Worm (Caenorhabditis elegans) whole organism, young adult: ENCODE measurements around the gene rpn-6.2.

Source experiments
- B0336.3 ChIP-seq: fragments of 200-800 bp; sonication (Bioruptor generic); IDR thresholded peaks from 2 replicates; pipeline ENCODE4 v1.3.6; 2022; ENCODE audit warnings: missing genetic modification characterization, missing compliant biosample characterization
- D2030.7 ChIP-seq: fragments of 200-800 bp; sonication (Bioruptor generic); IDR thresholded peaks from 2 replicates; pipeline ENCODE4 v1.3.6; 2022; ENCODE audit warnings: missing genetic modification reagents, missing genetic modification characterization, missing compliant biosample characterization
- F10E7.11 ChIP-seq: sonication (generic microtip); optimal IDR thresholded peaks from 2 replicates; lab custom pipeline; 2017; ENCODE audit warnings: mild to moderate bottlenecking, missing genetic modification characterization, moderate library complexity, missing compliant biosample characterization
- F22D6.2 ChIP-seq: sonication (generic microtip); optimal IDR thresholded peaks from 2 replicates; lab custom pipeline; 2016; ENCODE audit warnings: mild to moderate bottlenecking, missing genetic modification characterization, missing compliant biosample characterization
- F23B12.7 ChIP-seq: sonication (generic microtip); optimal IDR thresholded peaks from 2 replicates; lab custom pipeline; 2017; ENCODE audit warnings: missing genetic modification characterization, mild to moderate bottlenecking, missing compliant biosample characterization, antibody characterized with exemption, moderate library complexity; ENCODE audit not compliant: insufficient read depth
- F37B4.10 ChIP-seq: fragments of 200-800 bp; sonication (Bioruptor generic); IDR thresholded peaks from 2 replicates; pipeline ENCODE4 v1.3.6; 2022; ENCODE audit warnings: missing genetic modification characterization, missing compliant biosample characterization
- T26A5.8 ChIP-seq: sonication (generic microtip); optimal IDR thresholded peaks from 2 replicates; lab custom pipeline; 2016; ENCODE audit warnings: missing genetic modification characterization, missing compliant biosample characterization
- Y53G8AR.9 ChIP-seq: fragments of 200-800 bp; sonication (Bioruptor generic); conservative IDR thresholded peaks from 2 replicates; pipeline ENCODE4 v1.3.6; 2022; ENCODE audit warnings: missing genetic modification reagents, missing genetic modification characterization, missing compliant biosample characterization
- Y56A3A.18 ChIP-seq: fragments of 200-800 bp; sonication (Bioruptor generic); IDR thresholded peaks from 2 replicates; pipeline ENCODE4 v1.3.6; 2022; ENCODE audit warnings: missing genetic modification reagents, missing genetic modification characterization, missing compliant biosample characterization
- Y79H2A.3 ChIP-seq: fragments of 200-800 bp; sonication (Bioruptor generic); conservative IDR thresholded peaks from 2 replicates; pipeline ENCODE4 v1.3.6; 2022; ENCODE audit warnings: missing genetic modification reagents, missing genetic modification characterization, missing compliant biosample characterization
- Y95B8A.8 ChIP-seq: fragments of 200-800 bp; sonication (Bioruptor generic); IDR thresholded peaks from 2 replicates; pipeline ENCODE4 v1.3.6; 2022; ENCODE audit warnings: missing genetic modification reagents, missing genetic modification characterization, missing compliant biosample characterization
- ama-1 ChIP-seq, 3 experiments: fragments of 150-350 bp in 1 of 3; sonication (generic microtip) in 2 of 3; optimal IDR thresholded peaks; 2 replicates each; lab custom pipeline; 2014 to 2018; ENCODE audit warnings: missing biosample characterization in 2 of 3, missing genetic modification characterization in 2 of 3, missing genetic modification reagents in 2 of 3
- atf-7 ChIP-seq: sonication (generic microtip); optimal IDR thresholded peaks from 2 replicates; lab custom pipeline; 2017; ENCODE audit warnings: mild to moderate bottlenecking, missing genetic modification characterization, missing compliant biosample characterization
- athp-1 ChIP-seq: sonication (generic microtip); optimal IDR thresholded peaks from 2 replicates; lab custom pipeline; 2017; ENCODE audit warnings: mild to moderate bottlenecking, missing genetic modification characterization, missing compliant biosample characterization
- bed-2 ChIP-seq: fragments of 200-800 bp; sonication (Bioruptor generic); IDR thresholded peaks from 2 replicates; pipeline ENCODE4 v1.3.6; 2022; ENCODE audit warnings: missing genetic modification reagents, missing genetic modification characterization, missing compliant biosample characterization
- cebp-1 ChIP-seq, 2 experiments: fragments of 200-800 bp in 1 of 2; sonication (Bioruptor generic) in 1 of 2; sonication (generic microtip) in 1 of 2; IDR thresholded peaks in 1 of 2; optimal IDR thresholded peaks in 1 of 2; 2 replicates each; pipeline versions ENCODE4 v1.3.6 to Lab custom; 2017 to 2022; ENCODE audit warnings: missing compliant biosample characterization in 2 of 2, missing genetic modification characterization in 2 of 2, mild to moderate bottlenecking in 1 of 2, missing genetic modification reagents in 1 of 2, moderate library complexity in 1 of 2
- ceh-40 ChIP-seq: fragments of 200-800 bp; sonication (Bioruptor generic); IDR thresholded peaks from 2 replicates; pipeline ENCODE4 v1.3.6; 2022; ENCODE audit warnings: missing genetic modification characterization, missing compliant biosample characterization
- die-1 ChIP-seq: sonication (generic microtip); optimal IDR thresholded peaks from 2 replicates; lab custom pipeline; 2016; ENCODE audit warnings: missing genotype, mild to moderate bottlenecking, missing genetic modification characterization, missing compliant biosample characterization
- dox-1 ChIP-seq: fragments of 200-800 bp; sonication (Bioruptor generic); IDR thresholded peaks from 2 replicates; pipeline ENCODE4 v1.3.6; 2022; ENCODE audit warnings: missing genetic modification reagents, missing genetic modification characterization, missing compliant biosample characterization
- dpff-1 ChIP-seq: sonication (generic microtip); optimal IDR thresholded peaks from 2 replicates; lab custom pipeline; 2017; ENCODE audit warnings: mild to moderate bottlenecking, missing genetic modification characterization, missing compliant biosample characterization
- egl-18 ChIP-seq: fragments of 200-800 bp; sonication (Bioruptor generic); IDR thresholded peaks from 2 replicates; pipeline ENCODE4 v1.3.6; 2022; ENCODE audit warnings: missing genetic modification reagents, missing genetic modification characterization, missing compliant biosample characterization
- ekl-4 ChIP-seq: fragments of 200-800 bp; sonication (Bioruptor generic); IDR thresholded peaks from 2 replicates; pipeline ENCODE4 v1.3.6; 2022; ENCODE audit warnings: missing genetic modification reagents, missing genetic modification characterization, missing compliant biosample characterization
- hrde-1 ChIP-seq: sonication (generic microtip); optimal IDR thresholded peaks from 2 replicates; lab custom pipeline; 2016; ENCODE audit warnings: missing genetic modification characterization, mild to moderate bottlenecking, missing compliant biosample characterization, moderate library complexity, missing genotype, missing genetic modification reagents, borderline replicate concordance
- hsf-1 ChIP-seq: fragments of 200-800 bp; sonication (Bioruptor generic); IDR thresholded peaks from 2 replicates; pipeline ENCODE4 v1.3.6; 2022; ENCODE audit warnings: missing genetic modification reagents, missing genetic modification characterization, missing compliant biosample characterization
- let-607 ChIP-seq, 2 experiments: fragments of 200-800 bp in 1 of 2; sonication (Bioruptor generic) in 1 of 2; sonication (generic microtip) in 1 of 2; optimal IDR thresholded peaks; 2 replicates each; lab custom pipeline; 2016 to 2018; ENCODE audit warnings: mild to moderate bottlenecking in 2 of 2, missing compliant biosample characterization in 2 of 2, missing genetic modification characterization in 2 of 2, moderate library complexity in 2 of 2, missing genotype in 1 of 2
- lin-35 ChIP-seq, 3 experiments: fragments of 150-350 bp in 2 of 3; sonication (generic microtip) in 1 of 3; optimal IDR thresholded peaks; 2 replicates each; lab custom pipeline; 2014 to 2018; ENCODE audit warnings: missing biosample characterization in 3 of 3, missing genetic modification characterization in 3 of 3, missing genetic modification reagents in 3 of 3
- lin-54 ChIP-seq: fragments of 200-800 bp; sonication (Bioruptor generic); optimal IDR thresholded peaks from 2 replicates; lab custom pipeline; 2018; ENCODE audit warnings: mild to moderate bottlenecking, missing genetic modification characterization, missing compliant biosample characterization
- lir-1 ChIP-seq: fragments of 200-800 bp; sonication (Bioruptor generic); conservative IDR thresholded peaks from 2 replicates; pipeline ENCODE4 v1.3.6; 2022; ENCODE audit warnings: missing genetic modification reagents, missing genetic modification characterization, missing compliant biosample characterization
- madf-3 ChIP-seq: fragments of 200-800 bp; sonication (Bioruptor generic); IDR thresholded peaks from 2 replicates; pipeline ENCODE4 v1.3.6; 2022; ENCODE audit warnings: missing genetic modification reagents, missing genetic modification characterization, missing compliant biosample characterization
- madf-6 ChIP-seq: fragments of 200-800 bp; sonication (Bioruptor generic); IDR thresholded peaks from 2 replicates; pipeline ENCODE4 v1.3.6; 2022; ENCODE audit warnings: missing genetic modification reagents, missing genetic modification characterization, missing compliant biosample characterization
- mcd-1 ChIP-seq: fragments of 200-800 bp; sonication (Bioruptor generic); IDR thresholded peaks from 2 replicates; pipeline ENCODE4 v1.3.6; 2022; ENCODE audit warnings: missing genetic modification reagents, missing genetic modification characterization, missing compliant biosample characterization
- mel-28 ChIP-seq: sonication (generic microtip); optimal IDR thresholded peaks from 2 replicates; lab custom pipeline; 2016; ENCODE audit warnings: borderline replicate concordance, mild to moderate bottlenecking, missing genetic modification characterization, missing compliant biosample characterization
- nfyb-1 ChIP-seq: fragments of 200-800 bp; sonication (Bioruptor generic); IDR thresholded peaks from 2 replicates; pipeline ENCODE4 v1.3.6; 2022; ENCODE audit warnings: missing genetic modification reagents, missing genetic modification characterization, missing compliant biosample characterization
- nhr-120 ChIP-seq: fragments of 200-800 bp; sonication (Bioruptor generic); IDR thresholded peaks from 2 replicates; pipeline ENCODE4 v1.3.6; 2022; ENCODE audit warnings: missing genetic modification characterization, missing compliant biosample characterization
- nhr-90 ChIP-seq: sonication (generic microtip); optimal IDR thresholded peaks from 2 replicates; lab custom pipeline; 2016; ENCODE audit warnings: missing genotype, mild to moderate bottlenecking, missing genetic modification characterization, missing compliant biosample characterization
- repo-1 ChIP-seq: sonication (generic microtip); optimal IDR thresholded peaks from 2 replicates; lab custom pipeline; 2017; ENCODE audit warnings: mild to moderate bottlenecking, missing genetic modification characterization, missing compliant biosample characterization
- sea-2 ChIP-seq: fragments of 200-800 bp; sonication (Bioruptor generic); IDR thresholded peaks from 2 replicates; pipeline ENCODE4 v1.3.6; 2022; ENCODE audit warnings: missing genetic modification characterization, missing compliant biosample characterization
- snpc-3.4 ChIP-seq: sonication (generic microtip); optimal IDR thresholded peaks from 2 replicates; lab custom pipeline; 2017; ENCODE audit warnings: missing genetic modification characterization, mild to moderate bottlenecking, missing compliant biosample characterization, antibody characterized with exemption, moderate library complexity, missing genotype, missing genetic modification reagents
- somi-1 ChIP-seq: fragments of 200-800 bp; sonication (Bioruptor generic); optimal IDR thresholded peaks from 2 replicates; lab custom pipeline; 2018; ENCODE audit warnings: mild to moderate bottlenecking, missing genetic modification characterization, missing compliant biosample characterization
- unc-130 ChIP-seq: sonication (generic microtip); optimal IDR thresholded peaks from 2 replicates; lab custom pipeline; 2016; ENCODE audit warnings: missing genetic modification reagents, missing genetic modification characterization, missing compliant biosample characterization
- zim-3 ChIP-seq: sonication (generic microtip); optimal IDR thresholded peaks from 2 replicates; lab custom pipeline; 2017; ENCODE audit warnings: mild to moderate bottlenecking, missing genetic modification characterization, moderate library complexity, missing compliant biosample characterization
- ztf-18 ChIP-seq: sonication (generic microtip); optimal IDR thresholded peaks from 2 replicates; lab custom pipeline; 2016; ENCODE audit warnings: missing genotype, mild to moderate bottlenecking, missing genetic modification characterization, missing compliant biosample characterization
- ztf-26 ChIP-seq: sonication (generic microtip); optimal IDR thresholded peaks from 2 replicates; lab custom pipeline; 2017; ENCODE audit warnings: missing genetic modification characterization, missing compliant biosample characterization

Gene rpn-6.2

ce11 chrIII:8978512-8979352 lies 23.1 kb downstream of the rpn-6.2 start (continued):
- TF ChIP-seq hsf-1 = 0 out of 2 replicates have a peak, but pooled peaks have one; percentile 31
- no peak for TF ChIP-seq egl-18
- no peak for TF ChIP-seq bed-2 (GFP tag; lab: Robert Waterston, UW)
- TF ChIP-seq F37B4.10 (GFP tag; lab: Robert Waterston, UW) = no peak

- TF ChIP-seq unc-130 (GFP tag; lab: Kevin White, UChicago) = no peak
- peak; percentile 25 for TF ChIP-seq hrde-1 (tag; lab: Kevin White, UChicago)
- TF ChIP-seq atf-7 (tag; lab: Kevin White, UChicago) = peak; percentile 27
- 0 out of 2 replicates have a peak, but pooled peaks have one; percentile 7 for TF ChIP-seq Y79H2A.3
- peak; percentile 73 for TF ChIP-seq B0336.3
- TF ChIP-seq lin-54 (GFP tag; lab: Kevin White, UChicago) = peak; percentile 6
- TF ChIP-seq dpff-1 (tag; lab: Kevin White, UChicago) = no peak
- peak in 1 of 2 experiments; percentile 54 for TF ChIP-seq let-607 (tag; optimal IDR thresholded peaks at IDR 0.05; lab: Kevin White, UChicago)
- TF ChIP-seq zim-3 (tag; lab: Kevin White, UChicago) = peak; percentile 26
- TF ChIP-seq dox-1 (GFP tag; lab: Robert Waterston, UW) = 0 out of 2 replicates have a peak, but pooled peaks have one; percentile 39
- peak; percentile 28 for TF ChIP-seq F10E7.11 (tag; lab: Kevin White, UChicago)
- TF ChIP-seq madf-3 (GFP tag; lab: Robert Waterston, UW) = peak; percentile 81; the same call in 1 of the 2 replicates
- no peak for TF ChIP-seq mcd-1 (GFP tag; lab: Robert Waterston, UW)
- TF ChIP-seq Y56A3A.18 (GFP tag; lab: Robert Waterston, UW) = peak; percentile 45; the same call in 1 of the 2 replicates
- TF ChIP-seq snpc-3.4 (tag; lab: Kevin White, UChicago) = no peak
- TF ChIP-seq sea-2 (GFP tag; lab: Robert Waterston, UW) = no peak
- peak; percentile 50; the same call in 1 of the 2 replicates for TF ChIP-seq nfyb-1 (GFP tag; lab: Robert Waterston, UW)
- no peak for TF ChIP-seq T26A5.8 (tag; lab: Kevin White, UChicago)
- peak; percentile 47; the same call in 1 of the 2 replicates for TF ChIP-seq hsf-1
- peak; percentile 38; the same call in 1 of the 2 replicates for TF ChIP-seq Y53G8AR.9 (GFP tag; lab: Robert Waterston, UW)
- TF ChIP-seq somi-1 (GFP tag; lab: Kevin White, UChicago) = peak; percentile 38
- TF ChIP-seq repo-1 (tag; lab: Kevin White, UChicago) = peak; percentile 70
- TF ChIP-seq ekl-4 (GFP tag; lab: Robert Waterston, UW) = peak; percentile 74; the same call in 1 of the 2 replicates
- peak; percentile 7 for TF ChIP-seq F22D6.2
- peak; percentile 41 for TF ChIP-seq ztf-26 (tag; lab: Kevin White, UChicago)
- TF ChIP-seq mel-28 (tag; lab: Kevin White, UChicago) = peak; percentile 4
- TF ChIP-seq ceh-40 (GFP tag; lab: Robert Waterston, UW) = no peak
- no peak for TF ChIP-seq ama-1 (optimal IDR thresholded peaks at IDR 0.05; lab: Kevin White, UChicago)
- peak in 1 of 2 experiments; percentile 90 for TF ChIP-seq ama-1 (GFP tag; optimal IDR thresholded peaks at IDR 0.05; lab: Kevin White, UChicago)
- TF ChIP-seq die-1 (tag; lab: Kevin White, UChicago) = peak; percentile 17
- TF ChIP-seq F23B12.7 (tag; lab: Kevin White, UChicago) = peak; percentile 23
- 0 out of 2 replicates have a peak, but pooled peaks have one; percentile 26 for TF ChIP-seq nhr-120 (GFP tag; lab: Robert Waterston, UW)
- TF ChIP-seq madf-6 (GFP tag; lab: Robert Waterston, UW) = 0 out of 2 replicates have a peak, but pooled peaks have one; percentile 31
- no peak for TF ChIP-seq nhr-90 (tag; lab: Kevin White, UChicago)
- TF ChIP-seq lir-1 (GFP tag; lab: Robert Waterston, UW) = no peak
- TF ChIP-seq D2030.7 (GFP tag; lab: Robert Waterston, UW) = peak; percentile 31; the same call in 1 of the 2 replicates
- peak in 1 of 3 experiments; percentile 19 for TF ChIP-seq lin-35 (GFP tag; optimal IDR thresholded peaks at IDR 0.05; lab: Kevin White, UChicago)
- peak; percentile 72; the same call in 1 of the 2 replicates for TF ChIP-seq Y95B8A.8 (GFP tag; lab: Robert Waterston, UW)
- peak; percentile 48 for TF ChIP-seq athp-1 (tag; lab: Kevin White, UChicago)
- peak; percentile 17 for TF ChIP-seq ztf-18 (tag; lab: Kevin White, UChicago)
- no peak for TF ChIP-seq cebp-1 (GFP tag; IDR thresholded peaks at IDR 0.05; lab: Robert Waterston, UW)
- TF ChIP-seq cebp-1 (tag; optimal IDR thresholded peaks at IDR 0.05; lab: Kevin White, UChicago) = peak; percentile 43
Observed at ce11 chrIII:8974835-8975234, 27.0 kb downstream of the rpn-6.2 start.
